Fruit fly (Drosophila melanogaster) whole organism, prepupa: Measurements from ENCODE around the gene CG7024.

ENCODE experiments used
- Blimp-1 ChIP-seq: fragments of 200-800 bp; sonication (Bioruptor generic); optimal IDR thresholded peaks from 3 replicates; lab custom pipeline; 2017; ENCODE audit warnings: missing biosample characterization, missing genetic modification characterization, mild to moderate bottlenecking, moderate library complexity, missing genetic modification reagents
- CG10631 ChIP-seq: fragments of 200-800 bp; sonication (Bioruptor generic); optimal IDR thresholded peaks from 2 replicates; lab custom pipeline; 2016; ENCODE audit warnings: missing biosample characterization, missing genetic modification characterization
- CG10669 ChIP-seq: fragments of 200-800 bp; sonication (Bioruptor generic); optimal IDR thresholded peaks from 3 replicates; lab custom pipeline; 2018; ENCODE audit warnings: missing biosample characterization, mild to moderate bottlenecking, missing genetic modification characterization, moderate library complexity
- CG11762 ChIP-seq: fragments of 200-800 bp; sonication (Bioruptor generic); optimal IDR thresholded peaks from 3 replicates; lab custom pipeline; 2016; ENCODE audit warnings: missing biosample characterization, missing genetic modification characterization; ENCODE audit not compliant: insufficient read depth
- CG11902 ChIP-seq: fragments of 200-800 bp; sonication (Bioruptor generic); optimal IDR thresholded peaks from 3 replicates; lab custom pipeline; 2016; ENCODE audit warnings: missing biosample characterization, missing genetic modification characterization
- CG15336 ChIP-seq: fragments of 200-800 bp; sonication (Bioruptor generic); IDR thresholded peaks from 2 replicates; pipeline ENCODE4 v1.3.6; 2022; ENCODE audit warnings: missing biosample characterization, missing genetic modification characterization
- CG1621 ChIP-seq: fragments of 200-800 bp; sonication (Bioruptor generic); optimal IDR thresholded peaks from 3 replicates; lab custom pipeline; 2018; ENCODE audit warnings: missing biosample characterization, mild to moderate bottlenecking, missing genetic modification characterization
- CG3032 ChIP-seq: fragments of 200-800 bp; optimal IDR thresholded peaks from 2 replicates; lab custom pipeline; 2019; ENCODE audit warnings: missing biosample characterization, mild to moderate bottlenecking, missing genetic modification characterization, moderate library complexity
- CG34406 ChIP-seq: fragments of 200-800 bp; sonication (Bioruptor generic); optimal IDR thresholded peaks from 3 replicates; lab custom pipeline; 2016; ENCODE audit warnings: missing biosample characterization, missing genetic modification characterization
- CG3919 ChIP-seq: fragments of 200-800 bp; sonication (Bioruptor generic); optimal IDR thresholded peaks from 3 replicates; lab custom pipeline; 2016; ENCODE audit warnings: missing biosample characterization, missing genetic modification characterization
- CG4318 ChIP-seq: fragments of 200-800 bp; sonication (Bioruptor generic); optimal IDR thresholded peaks from 3 replicates; lab custom pipeline; 2017; ENCODE audit warnings: missing biosample characterization, mild to moderate bottlenecking, missing genetic modification characterization
- CG6163 ChIP-seq: fragments of 200-800 bp; sonication (Bioruptor generic); IDR thresholded peaks from 3 replicates; pipeline ENCODE4 v1.3.6; 2022; ENCODE audit warnings: missing biosample characterization, missing genetic modification characterization
- CG6792 ChIP-seq: fragments of 200-800 bp; sonication (Bioruptor generic); optimal IDR thresholded peaks from 3 replicates; lab custom pipeline; 2016; ENCODE audit warnings: missing biosample characterization, missing genetic modification characterization
- CG6808 ChIP-seq: fragments of 200-800 bp; sonication (Bioruptor generic); optimal IDR thresholded peaks from 3 replicates; lab custom pipeline; 2017; ENCODE audit warnings: missing biosample characterization, missing genetic modification characterization, mild to moderate bottlenecking, moderate library complexity, missing genetic modification reagents
- CG6854 ChIP-seq: fragments of 200-800 bp; sonication (Bioruptor generic); optimal IDR thresholded peaks from 2 replicates; lab custom pipeline; 2017; ENCODE audit warnings: missing biosample characterization, mild to moderate bottlenecking, missing genetic modification characterization
- CG7368 ChIP-seq: fragments of 200-800 bp; sonication (Bioruptor generic); optimal IDR thresholded peaks from 3 replicates; lab custom pipeline; 2016; ENCODE audit warnings: missing biosample characterization, missing genetic modification characterization
- CG8119 ChIP-seq: fragments of 200-800 bp; sonication (Bioruptor generic); IDR thresholded peaks from 3 replicates; pipeline ENCODE4 v1.3.6; 2022; ENCODE audit warnings: missing biosample characterization, missing genetic modification characterization
- CG8319 ChIP-seq: fragments of 200-800 bp; sonication (Bioruptor generic); optimal IDR thresholded peaks from 3 replicates; lab custom pipeline; 2016; ENCODE audit warnings: missing biosample characterization, missing genetic modification characterization
- CG8632 ChIP-seq: fragments of 200-800 bp; sonication (Bioruptor generic); optimal IDR thresholded peaks from 3 replicates; lab custom pipeline; 2016; ENCODE audit warnings: missing biosample characterization, missing genetic modification characterization
- Eip75B ChIP-seq: fragments of 200-800 bp; sonication (Bioruptor generic); optimal IDR thresholded peaks from 3 replicates; lab custom pipeline; 2016; ENCODE audit warnings: missing biosample characterization, missing genetic modification characterization
- Eip78C ChIP-seq: fragments of 200-800 bp; sonication (Bioruptor generic); peaks from one replicate; lab custom pipeline; 2016; ENCODE audit warnings: missing biosample characterization, missing genetic modification characterization
- Eip93F ChIP-seq: fragments of 200-800 bp; sonication (Bioruptor generic); optimal IDR thresholded peaks from 2 replicates; lab custom pipeline; 2016; ENCODE audit warnings: missing biosample characterization, mild to moderate bottlenecking, missing genetic modification characterization
- Ets21C ChIP-seq: fragments of 200-800 bp; sonication (Bioruptor generic); optimal IDR thresholded peaks from 3 replicates; lab custom pipeline; 2016; ENCODE audit warnings: missing biosample characterization, missing genetic modification characterization
- Ets96B ChIP-seq: fragments of 200-800 bp; optimal IDR thresholded peaks from 2 replicates; lab custom pipeline; 2019; ENCODE audit warnings: missing biosample characterization, mild to moderate bottlenecking, missing genetic modification characterization, moderate library complexity
- Gug ChIP-seq: fragments of 200-800 bp; sonication (Bioruptor generic); IDR thresholded peaks from 2 replicates; pipeline ENCODE4 v1.3.6; 2022; ENCODE audit warnings: missing biosample characterization, missing genetic modification characterization
- Hr38 ChIP-seq: sonication (Bioruptor generic); optimal IDR thresholded peaks from 2 replicates; lab custom pipeline; 2016; ENCODE audit warnings: missing biosample characterization, missing genetic modification characterization
- Hr39 ChIP-seq: fragments of 200-800 bp; sonication (Bioruptor generic); optimal IDR thresholded peaks from 2 replicates; lab custom pipeline; 2016; ENCODE audit warnings: missing biosample characterization, missing genetic modification characterization
- Hr4 ChIP-seq: fragments of 200-800 bp; sonication (Bioruptor generic); optimal IDR thresholded peaks from 3 replicates; lab custom pipeline; 2016; ENCODE audit warnings: missing biosample characterization, missing genetic modification characterization
- Lpt ChIP-seq: fragments of 200-800 bp; sonication (Bioruptor generic); optimal IDR thresholded peaks from 3 replicates; lab custom pipeline; 2016; ENCODE audit warnings: missing biosample characterization, missing genetic modification characterization
- Met ChIP-seq: fragments of 200-800 bp; sonication (Bioruptor generic); optimal IDR thresholded peaks from 3 replicates; lab custom pipeline; 2016; ENCODE audit warnings: missing biosample characterization, missing genetic modification characterization
- OdsH ChIP-seq: fragments of 200-800 bp; sonication (Bioruptor generic); optimal IDR thresholded peaks from 3 replicates; lab custom pipeline; 2016; ENCODE audit warnings: missing biosample characterization, missing genetic modification characterization
- Smox ChIP-seq: fragments of 200-800 bp; sonication (Bioruptor generic); optimal IDR thresholded peaks from 3 replicates; lab custom pipeline; 2016; ENCODE audit warnings: missing biosample characterization, missing genetic modification characterization
- Sox102F ChIP-seq: fragments of 200-800 bp; sonication (Bioruptor generic); optimal IDR thresholded peaks from 2 replicates; lab custom pipeline; 2016; ENCODE audit warnings: missing biosample characterization, mild to moderate bottlenecking, missing genetic modification characterization
- Sox14 ChIP-seq: fragments of 200-800 bp; sonication (Bioruptor generic); optimal IDR thresholded peaks from 3 replicates; lab custom pipeline; 2016; ENCODE audit warnings: missing biosample characterization, missing genetic modification characterization
- Sox15 ChIP-seq: fragments of 200-800 bp; sonication (Bioruptor generic); optimal IDR thresholded peaks from 3 replicates; lab custom pipeline; 2016; ENCODE audit warnings: missing biosample characterization, missing genetic modification characterization
- achi ChIP-seq: fragments of 200-800 bp; sonication (Bioruptor generic); optimal IDR thresholded peaks from 3 replicates; lab custom pipeline; 2016; ENCODE audit warnings: missing biosample characterization, missing genetic modification characterization
- acj6 ChIP-seq: fragments of 200-800 bp; sonication (Bioruptor generic); optimal IDR thresholded peaks from 3 replicates; lab custom pipeline; 2016; ENCODE audit warnings: missing biosample characterization, missing genetic modification characterization
- dac ChIP-seq: fragments of 200-800 bp; sonication (Bioruptor generic); optimal IDR thresholded peaks from 2 replicates; lab custom pipeline; 2017; ENCODE audit warnings: missing biosample characterization, mild to moderate bottlenecking, missing genetic modification characterization
- dsx ChIP-seq: fragments of 200-800 bp; optimal IDR thresholded peaks from 3 replicates; lab custom pipeline; 2019; ENCODE audit warnings: missing biosample characterization, mild to moderate bottlenecking, missing genetic modification characterization, moderate library complexity; ENCODE audit not compliant: poor library complexity, severe bottlenecking
- eg ChIP-seq: fragments of 200-800 bp; sonication (Bioruptor generic); IDR thresholded peaks from 3 replicates; pipeline ENCODE4 v1.3.6; 2022; ENCODE audit warnings: missing biosample characterization, missing genetic modification characterization
- esn ChIP-seq: fragments of 200-800 bp; sonication (Bioruptor generic); optimal IDR thresholded peaks from 2 replicates; lab custom pipeline; 2016; ENCODE audit warnings: missing biosample characterization, mild to moderate bottlenecking, missing genetic modification characterization, moderate library complexity
- fd59A ChIP-seq: fragments of 200-800 bp; sonication (Bioruptor generic); optimal IDR thresholded peaks from 2 replicates; lab custom pipeline; 2017; ENCODE audit warnings: missing biosample characterization, mild to moderate bottlenecking, missing genetic modification characterization, missing genetic modification reagents
- fd85E ChIP-seq: fragments of 200-800 bp; sonication (Bioruptor generic); optimal IDR thresholded peaks from 3 replicates; lab custom pipeline; 2016; ENCODE audit warnings: missing biosample characterization, missing genetic modification characterization
- fkh ChIP-seq: fragments of 200-800 bp; sonication (Bioruptor generic); optimal IDR thresholded peaks from 3 replicates; lab custom pipeline; 2017; ENCODE audit warnings: missing biosample characterization, mild to moderate bottlenecking, missing genetic modification characterization, moderate library complexity
- lz ChIP-seq: fragments of 200-800 bp; sonication (Bioruptor generic); optimal IDR thresholded peaks from 3 replicates; lab custom pipeline; 2016; ENCODE audit warnings: missing biosample characterization, missing genetic modification characterization
- net ChIP-seq: fragments of 200-800 bp; sonication (Bioruptor generic); optimal IDR thresholded peaks from 3 replicates; lab custom pipeline; 2016; ENCODE audit warnings: missing biosample characterization, missing genetic modification characterization
- pdm3 ChIP-seq: fragments of 200-800 bp; sonication (Bioruptor generic); optimal IDR thresholded peaks from 3 replicates; lab custom pipeline; 2016; ENCODE audit warnings: missing biosample characterization, missing genetic modification characterization
- salr ChIP-seq, 2 experiments: fragments of 200-800 bp; sonication (Bioruptor generic); optimal IDR thresholded peaks; 3 replicates each; lab custom pipeline; 2016 to 2018; ENCODE audit warnings: missing biosample characterization in 2 of 2, missing genetic modification characterization in 2 of 2, mild to moderate bottlenecking in 1 of 2
- spab ChIP-seq: fragments of 200-800 bp; sonication (Bioruptor generic); optimal IDR thresholded peaks from 2 replicates; lab custom pipeline; 2017; ENCODE audit warnings: missing biosample characterization, mild to moderate bottlenecking, missing genetic modification characterization, missing genetic modification reagents
- ss ChIP-seq, 2 experiments: fragments of 200-800 bp; sonication (Bioruptor generic); optimal IDR thresholded peaks; 2 replicates in 1 of 2; 3 replicates in 1 of 2; lab custom pipeline; 2017 to 2018; ENCODE audit warnings: mild to moderate bottlenecking in 2 of 2, missing biosample characterization in 2 of 2, missing genetic modification characterization in 2 of 2, moderate library complexity in 1 of 2
- svp ChIP-seq: fragments of 200-800 bp; sonication (Bioruptor generic); peaks from one replicate; lab custom pipeline; 2016; ENCODE audit warnings: missing biosample characterization, missing genetic modification characterization
- topi ChIP-seq: fragments of 200-800 bp; sonication (Bioruptor generic); optimal IDR thresholded peaks from 3 replicates; lab custom pipeline; 2016; ENCODE audit warnings: missing biosample characterization, missing genetic modification characterization
- vri ChIP-seq: fragments of 200-800 bp; sonication (Bioruptor generic); optimal IDR thresholded peaks from 3 replicates; lab custom pipeline; 2016; ENCODE audit warnings: missing biosample characterization, mild to moderate bottlenecking, missing genetic modification characterization

Gene CG7024

dm6 chrX:4699775-4700174 lies 5.3 kb upstream of the CG7024 start:
- TF ChIP-seq Hr39 (GFP tag; lab: Kevin White, UChicago) = peak; percentile 17
- TF ChIP-seq CG34406 (GFP tag; lab: Kevin White, UChicago) = peak; percentile 12
- TF ChIP-seq CG8319 (GFP tag; lab: Kevin White, UChicago) = no peak
- no peak for TF ChIP-seq CG8632 (GFP tag; lab: Kevin White, UChicago)
- TF ChIP-seq net = no peak
- TF ChIP-seq CG15336 (GFP tag; lab: Robert Waterston, UW) = peak; percentile 24; the same call in 1 of the 2 replicates
- no peak for TF ChIP-seq Hr38 (GFP tag; lab: Kevin White, UChicago)
- TF ChIP-seq fd59A (GFP tag; lab: Kevin White, UChicago) = no peak
- peak; percentile 3 for TF ChIP-seq OdsH (GFP tag; lab: Kevin White, UChicago)
- TF ChIP-seq CG6163 (GFP tag; lab: Robert Waterston, UW) = no peak
- TF ChIP-seq Sox15 (GFP tag; lab: Kevin White, UChicago) = no peak
- TF ChIP-seq vri (GFP tag; lab: Kevin White, UChicago) = no peak
- TF ChIP-seq eg (GFP tag; lab: Robert Waterston, UW) = no peak; the same call in 2 of the 3 replicates
- TF ChIP-seq CG3919 = peak; percentile 19
- no peak for TF ChIP-seq CG11762 (GFP tag; lab: Kevin White, UChicago)
- peak; percentile 71 for TF ChIP-seq svp (GFP tag; lab: Kevin White, UChicago)
- TF ChIP-seq ss (GFP tag; optimal IDR thresholded peaks at IDR 0.05; lab: Kevin White, UChicago) = no peak
- TF ChIP-seq CG8119 (GFP tag; lab: Robert Waterston, UW) = peak; percentile 35; the same call in 2 of the 3 replicates
- no peak for TF ChIP-seq salr (GFP tag; optimal IDR thresholded peaks at IDR 0.05; lab: Kevin White, UChicago)
- peak; percentile 16 for TF ChIP-seq achi (GFP tag; lab: Kevin White, UChicago)
- peak; percentile 29 for TF ChIP-seq esn (GFP tag; lab: Kevin White, UChicago)
- TF ChIP-seq Ets96B = no peak
- TF ChIP-seq fd85E (GFP tag; lab: Kevin White, UChicago) = no peak
- TF ChIP-seq CG6808 (GFP tag; lab: Kevin White, UChicago) = no peak
- no peak for TF ChIP-seq Gug (GFP tag; lab: Robert Waterston, UW)
- peak; percentile 24 for TF ChIP-seq Met
- TF ChIP-seq Sox14 (GFP tag; lab: Kevin White, UChicago) = no peak
- no peak for TF ChIP-seq Eip93F
- TF ChIP-seq Smox = peak; percentile 30
- TF ChIP-seq Ets21C (GFP tag; lab: Kevin White, UChicago) = no peak
- peak; percentile 19 for TF ChIP-seq CG10631 (GFP tag; lab: Kevin White, UChicago)
- TF ChIP-seq Sox102F = no peak
- no peak for TF ChIP-seq spab
- no peak for TF ChIP-seq Blimp-1 (GFP tag; lab: Kevin White, UChicago)
- peak; percentile 18 for TF ChIP-seq CG6792
- TF ChIP-seq Hr4 (GFP tag; lab: Kevin White, UChicago) = no peak
- TF ChIP-seq acj6 = peak; percentile 19
- TF ChIP-seq CG7368 (GFP tag; lab: Kevin White, UChicago) = no peak
- peak; percentile 65 for TF ChIP-seq Eip78C (GFP tag; lab: Kevin White, UChicago)
- no peak for TF ChIP-seq Lpt (GFP tag; lab: Kevin White, UChicago)
- TF ChIP-seq CG6854 (GFP tag; lab: Kevin White, UChicago) = no peak
- no peak for TF ChIP-seq CG1621 (tag; lab: Kevin White, UChicago)
- TF ChIP-seq topi = no peak
- no peak for TF ChIP-seq CG3032 (tag; lab: Kevin White, UChicago)
- TF ChIP-seq dsx (GFP tag; lab: Kevin White, UChicago) = no peak
- no peak for TF ChIP-seq dac
- peak; percentile 17 for TF ChIP-seq lz (GFP tag; lab: Kevin White, UChicago)
- no peak for TF ChIP-seq CG4318 (GFP tag; lab: Kevin White, UChicago)
- TF ChIP-seq CG10669 (GFP tag; lab: Kevin White, UChicago) = no peak
- TF ChIP-seq fkh (GFP tag; lab: Kevin White, UChicago) = no peak
- TF ChIP-seq pdm3 (GFP tag; lab: Kevin White, UChicago) = peak; percentile 6
- TF ChIP-seq Eip75B (GFP tag; lab: Kevin White, UChicago) = peak; percentile 47
- no peak for TF ChIP-seq CG11902 (GFP tag; lab: Kevin White, UChicago)
